Worm (Caenorhabditis elegans) whole organism, young adult: Measurements from ENCODE around the gene arrd-11.

Source experiments
- attf-6 ChIP-seq: fragments of 200-800 bp; sonication (Bioruptor generic); IDR thresholded peaks from 2 replicates; pipeline ENCODE4 v1.3.6; 2022; ENCODE audit warnings: missing genetic modification reagents, missing genetic modification characterization, missing compliant biosample characterization
- bed-1 ChIP-seq: fragments of 200-800 bp; sonication (Bioruptor generic); IDR thresholded peaks from 2 replicates; pipeline ENCODE4 v1.3.6; 2022; ENCODE audit warnings: missing genetic modification reagents, missing genetic modification characterization, missing compliant biosample characterization
- efl-1 ChIP-seq: fragments of 150-350 bp; optimal IDR thresholded peaks from 2 replicates; lab custom pipeline; 2014; ENCODE audit warnings: missing biosample characterization, missing genetic modification reagents, missing genetic modification characterization
- egrh-3 ChIP-seq: fragments of 200-800 bp; sonication (Bioruptor generic); IDR thresholded peaks from 2 replicates; pipeline ENCODE4 v1.3.6; 2022; ENCODE audit warnings: missing genetic modification reagents, missing genetic modification characterization, missing compliant biosample characterization
- hlh-12 ChIP-seq: sonication (generic microtip); optimal IDR thresholded peaks from 2 replicates; lab custom pipeline; 2016; ENCODE audit warnings: missing genetic modification characterization, missing compliant biosample characterization
- lir-1 ChIP-seq: fragments of 200-800 bp; sonication (Bioruptor generic); conservative IDR thresholded peaks from 2 replicates; pipeline ENCODE4 v1.3.6; 2022; ENCODE audit warnings: missing genetic modification reagents, missing genetic modification characterization, missing compliant biosample characterization
- snpc-4 ChIP-seq, 5 experiments: fragments of 150-350 bp in 1 of 5; sonication (generic microtip) in 4 of 5; optimal IDR thresholded peaks; 2 replicates each; lab custom pipeline; 2014 to 2018; ENCODE audit warnings: missing genetic modification characterization in 5 of 5, missing biosample characterization in 3 of 5, antibody characterized with exemption in 2 of 5, mild to moderate bottlenecking in 2 of 5, missing compliant biosample characterization in 2 of 5, missing genotype in 2 of 5, moderate library complexity in 2 of 5, missing genetic modification reagents in 1 of 5
- unc-62 ChIP-seq: fragments of 150-350 bp; optimal IDR thresholded peaks from 2 replicates; lab custom pipeline; 2014; ENCODE audit warnings: missing biosample characterization, missing genetic modification reagents, missing genetic modification characterization

ce11 chrII:13795160-13795559 is 31.9 kb downstream of the arrd-11 start:
- TF ChIP-seq lir-1 (GFP tag; lab: Robert Waterston, UW) (no peak), egrh-3 (GFP tag; lab: Robert Waterston, UW) (peak; percentile 50; the same call in 1 of the 2 replicates), attf-6 (GFP tag; lab: Robert Waterston, UW) (no peak), bed-1 (GFP tag; lab: Robert Waterston, UW) (no peak), unc-62 (GFP tag; lab: Kevin White, UChicago) (no peak), snpc-4 (GFP tag; optimal IDR thresholded peaks at IDR 0.05; lab: Kevin White, UChicago) (no peak), snpc-4 (tag; optimal IDR thresholded peaks at IDR 0.05; lab: Kevin White, UChicago) (no peak), efl-1 (GFP tag; lab: Kevin White, UChicago) (no peak), hlh-12 (tag; lab: Kevin White, UChicago) (no peak)
